Worm (Caenorhabditis elegans): Measurements from ENCODE around the gene exos-8.

DNA sequence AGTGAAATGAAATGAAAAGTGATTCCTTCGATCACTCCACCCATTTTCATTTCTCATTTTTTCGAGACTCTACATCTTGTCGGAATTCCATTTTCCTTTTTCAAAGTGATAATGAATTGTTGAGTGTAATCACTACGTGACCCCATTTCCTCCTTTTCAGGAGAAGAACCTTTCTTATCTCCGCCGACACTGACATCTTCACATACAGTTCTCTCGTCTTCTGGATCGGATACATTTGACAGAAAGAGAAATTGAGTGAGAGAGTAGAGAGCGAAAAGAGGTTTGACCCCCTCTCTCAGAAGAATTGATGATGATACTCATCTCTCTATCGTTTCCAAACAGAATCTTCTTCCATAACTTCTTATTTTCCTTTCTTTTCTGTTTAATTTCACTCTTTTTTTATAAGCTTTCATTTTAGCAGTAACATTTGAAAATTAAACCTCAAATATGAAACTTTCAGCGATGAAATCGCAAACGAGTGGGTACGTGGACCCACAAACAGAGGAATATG is 27.6 kb upstream of the exos-8 start, which contains the start of gene dpy-2:
- TF ChIP-seq him-1 (tag; optimal IDR thresholded peaks at IDR 0.05) = no peak
- no peak for TF ChIP-seq W03F9.2 (tag; optimal IDR thresholded peaks at IDR 0.05)
